Fruit fly (Drosophila melanogaster): Measurements from ENCODE around the gene Ada3.

dm6 chrX:18043691-18044090 is 41.9 kb upstream of the Ada3 start, which contains the start of gene CG15373:
- no peak for TF ChIP-seq Eip78C (GFP tag)
- no peak for TF ChIP-seq esn (GFP tag; optimal IDR thresholded peaks at IDR 0.05)
- no peak for TF ChIP-seq pdm3 (GFP tag; optimal IDR thresholded peaks at IDR 0.05)
- TF ChIP-seq CG6808 (GFP tag; optimal IDR thresholded peaks at IDR 0.05): no peak
- TF ChIP-seq CG11762 (GFP tag; optimal IDR thresholded peaks at IDR 0.05; ENCODE audit: insufficient read depth): no peak
- TF ChIP-seq lz (GFP tag; optimal IDR thresholded peaks at IDR 0.05): no peak
- no peak for TF ChIP-seq Lpt (GFP tag; optimal IDR thresholded peaks at IDR 0.05)
- no peak for TF ChIP-seq Ets96B (tag; optimal IDR thresholded peaks at IDR 0.05)
- TF ChIP-seq CG34406 (GFP tag; optimal IDR thresholded peaks at IDR 0.05): no peak
- no peak for TF ChIP-seq CG7368 (GFP tag; optimal IDR thresholded peaks at IDR 0.05)

Measured in whole organism, prepupa.